Fruit fly (Drosophila melanogaster): ENCODE measurements around the gene Ncc69.

Gene Ncc69

dm6 chr3L:12406999-12407632 lies 15.9 kb upstream of the Ncc69 start (continued):
- TF ChIP-seq slbo (GFP tag; IDR thresholded peaks at IDR 0.05) (peak; percentile 83), Max (GFP tag; optimal IDR thresholded peaks at IDR 0.05) (peak; percentile 86), CG17361 (GFP tag; IDR thresholded peaks at IDR 0.05) (no peak; the same call in 2 of the 3 replicates), chinmo (GFP tag; IDR thresholded peaks at IDR 0.05; ENCODE audit: partially characterized antibody) (peak; percentile 95; the same call in 3 of the 4 replicates), CG42726 (GFP tag; IDR thresholded peaks at IDR 0.05; ENCODE audit: partially characterized antibody) (no peak), lov (optimal IDR thresholded peaks at IDR 0.05) (no peak), lov (GFP tag; IDR thresholded peaks at IDR 0.05) (peak; percentile 82; the same call in 2 of the 3 replicates), CG18011 (GFP tag; optimal IDR thresholded peaks at IDR 0.05) (peak; percentile 78), CG3838 (GFP tag; optimal IDR thresholded peaks at IDR 0.05) (peak; percentile 92), dati (GFP tag; IDR thresholded peaks at IDR 0.05) (no peak; the same call in 1 of the 2 replicates), CG2202 (tag; optimal IDR thresholded peaks at IDR 0.05) (peak; percentile 67), Doc2 (GFP tag; IDR thresholded peaks at IDR 0.05) (no peak), Dad (GFP tag; optimal IDR thresholded peaks at IDR 0.05) (peak; percentile 85), CG11723 (GFP tag; optimal IDR thresholded peaks at IDR 0.05) (peak; percentile 84), Chrac-16 (GFP tag; optimal IDR thresholded peaks at IDR 0.05) (peak; percentile 34), CG34422 (GFP tag; IDR thresholded peaks at IDR 0.05) (peak; percentile 80; the same call in 1 of the 3 replicates), CG3281 (GFP tag; optimal IDR thresholded peaks at IDR 0.05) (peak; percentile 94), lab (GFP tag; optimal IDR thresholded peaks at IDR 0.05) (peak; percentile 98), CG12236 (GFP tag; optimal IDR thresholded peaks at IDR 0.05) (peak; percentile 90), NC2β (GFP tag; optimal IDR thresholded peaks at IDR 0.05) (peak; percentile 81), ttk (GFP tag; IDR thresholded peaks at IDR 0.05) (peak; percentile 74; the same call in 1 of the 2 replicates), CG4360 (GFP tag; IDR thresholded peaks at IDR 0.05) (peak; percentile 70), onecut (GFP tag; IDR thresholded peaks at IDR 0.05) (peak; percentile 90), odd (GFP tag; optimal IDR thresholded peaks at IDR 0.05) (peak; percentile 92), corto (GFP tag; optimal IDR thresholded peaks at IDR 0.05) (peak; percentile 15), dmrt11E (tag; optimal IDR thresholded peaks at IDR 0.05) (no peak), CG15696 (tag; optimal IDR thresholded peaks at IDR 0.05) (peak; percentile 44), CG1792 (GFP tag; optimal IDR thresholded peaks at IDR 0.05) (peak; percentile 95), chn (GFP tag; optimal IDR thresholded peaks at IDR 0.05) (peak; percentile 56), CG17829 (tag; optimal IDR thresholded peaks at IDR 0.05) (peak; percentile 22), bab2 (GFP tag; optimal IDR thresholded peaks at IDR 0.05) (peak; percentile 92), tna (GFP tag; IDR thresholded peaks at IDR 0.05; ENCODE audit: partially characterized antibody) (no peak), CG30431 (GFP tag; optimal IDR thresholded peaks at IDR 0.05) (peak; percentile 24), CG15479 (GFP tag; optimal IDR thresholded peaks at IDR 0.05) (no peak), her (GFP tag; optimal IDR thresholded peaks at IDR 0.05) (peak; percentile 93), run (tag; optimal IDR thresholded peaks at IDR 0.05) (peak; percentile 81), CG4617 (GFP tag; optimal IDR thresholded peaks at IDR 0.05; ENCODE audit: borderline replicate concordance) (peak; percentile 53), nom (GFP tag; optimal IDR thresholded peaks at IDR 0.05) (peak; percentile 58), ab (GFP tag; optimal IDR thresholded peaks at IDR 0.05) (no peak), CG13296 (GFP tag; optimal IDR thresholded peaks at IDR 0.05) (peak; percentile 97), Neu2 (GFP tag; optimal IDR thresholded peaks at IDR 0.05; ENCODE audit: borderline replicate concordance) (no peak), CG1602 (GFP tag; optimal IDR thresholded peaks at IDR 0.05) (peak; percentile 71), CG12744 (GFP tag; optimal IDR thresholded peaks at IDR 0.05) (peak; percentile 93), wdn (GFP tag; IDR thresholded peaks at IDR 0.05) (peak; percentile 91), CrebB (tag; optimal IDR thresholded peaks at IDR 0.05) (peak; percentile 97), NK7.1 (GFP tag; optimal IDR thresholded peaks at IDR 0.05) (peak; percentile 98), NFAT (GFP tag; IDR thresholded peaks at IDR 0.05) (peak; percentile 90), luna (GFP tag; optimal IDR thresholded peaks at IDR 0.05) (peak; percentile 81), B-H1 (GFP tag; IDR thresholded peaks at IDR 0.05) (peak; percentile 83; the same call in 2 of the 3 replicates), Lpt (GFP tag; optimal IDR thresholded peaks at IDR 0.05) (no peak)

Data from whole organism, embryonic.